Worm (Caenorhabditis elegans): ENCODE results near the gene M60.6.

- TF ChIP-seq hmbx-1 (tag; optimal IDR thresholded peaks at IDR 0.05) (no peak), ets-7 (tag; optimal IDR thresholded peaks at IDR 0.05) (no peak), pes-1 (GFP tag; IDR thresholded peaks at IDR 0.05) (no peak), aly-1 (tag; optimal IDR thresholded peaks at IDR 0.05) (no peak), tbx-37 (GFP tag; conservative IDR thresholded peaks at IDR 0.05) (no peak), ama-1 (optimal IDR thresholded peaks at IDR 0.05) (no peak)
These were observed 13.6 kb downstream of the M60.6 start for ce11 chrX:8238639-8239055.
